Worm (Caenorhabditis elegans) whole organism, young adult: Measurements from ENCODE around the gene Y75B8A.7.

Experiments
- B0019.2 ChIP-seq: fragments of 200-800 bp; sonication (Bioruptor generic); conservative IDR thresholded peaks from 2 replicates; pipeline ENCODE4 v1.3.6; 2022; ENCODE audit warnings: missing genetic modification reagents, missing genetic modification characterization, missing compliant biosample characterization
- F39B2.1 ChIP-seq: fragments of 200-800 bp; sonication (Bioruptor generic); IDR thresholded peaks from 2 replicates; pipeline ENCODE4 v1.3.6; 2022; ENCODE audit warnings: missing genetic modification reagents, missing genetic modification characterization, missing compliant biosample characterization
- F49E8.2 ChIP-seq: sonication (generic microtip); optimal IDR thresholded peaks from 3 replicates; lab custom pipeline; 2017; ENCODE audit warnings: missing genetic modification characterization, mild to moderate bottlenecking, missing compliant biosample characterization, antibody characterized with exemption, moderate library complexity; ENCODE audit not compliant: insufficient read depth
- F52B5.7 ChIP-seq: sonication (generic microtip); optimal IDR thresholded peaks from 2 replicates; lab custom pipeline; 2016; ENCODE audit warnings: mild to moderate bottlenecking, missing genetic modification characterization, missing compliant biosample characterization
- T07F8.4 ChIP-seq: sonication (generic microtip); optimal IDR thresholded peaks from 2 replicates; lab custom pipeline; 2016; ENCODE audit warnings: mild to moderate bottlenecking, missing genetic modification characterization, moderate library complexity, missing compliant biosample characterization
- Y53G8AR.9 ChIP-seq: fragments of 200-800 bp; sonication (Bioruptor generic); conservative IDR thresholded peaks from 2 replicates; pipeline ENCODE4 v1.3.6; 2022; ENCODE audit warnings: missing genetic modification reagents, missing genetic modification characterization, missing compliant biosample characterization
- Y79H2A.3 ChIP-seq: fragments of 200-800 bp; sonication (Bioruptor generic); conservative IDR thresholded peaks from 2 replicates; pipeline ENCODE4 v1.3.6; 2022; ENCODE audit warnings: missing genetic modification reagents, missing genetic modification characterization, missing compliant biosample characterization
- Y95B8A.8 ChIP-seq: fragments of 200-800 bp; sonication (Bioruptor generic); IDR thresholded peaks from 2 replicates; pipeline ENCODE4 v1.3.6; 2022; ENCODE audit warnings: missing genetic modification reagents, missing genetic modification characterization, missing compliant biosample characterization
- akir-1 ChIP-seq: fragments of 200-800 bp; sonication (Bioruptor generic); optimal IDR thresholded peaks from 2 replicates; lab custom pipeline; 2018; ENCODE audit warnings: mild to moderate bottlenecking, missing genetic modification characterization, moderate library complexity, missing compliant biosample characterization
- ama-1 ChIP-seq, 3 experiments: fragments of 150-350 bp in 1 of 3; sonication (generic microtip) in 2 of 3; optimal IDR thresholded peaks; 2 replicates each; lab custom pipeline; 2014 to 2018; ENCODE audit warnings: missing biosample characterization in 2 of 3, missing genetic modification characterization in 2 of 3, missing genetic modification reagents in 2 of 3
- aptf-3 ChIP-seq: fragments of 200-800 bp; sonication (Bioruptor generic); IDR thresholded peaks from 2 replicates; pipeline ENCODE4 v1.3.6; 2022; ENCODE audit warnings: missing genetic modification characterization, missing compliant biosample characterization
- cebp-1 ChIP-seq, 2 experiments: fragments of 200-800 bp in 1 of 2; sonication (Bioruptor generic) in 1 of 2; sonication (generic microtip) in 1 of 2; IDR thresholded peaks in 1 of 2; optimal IDR thresholded peaks in 1 of 2; 2 replicates each; pipeline versions ENCODE4 v1.3.6 to Lab custom; 2017 to 2022; ENCODE audit warnings: missing compliant biosample characterization in 2 of 2, missing genetic modification characterization in 2 of 2, mild to moderate bottlenecking in 1 of 2, missing genetic modification reagents in 1 of 2, moderate library complexity in 1 of 2
- ceh-79 ChIP-seq: sonication (generic microtip); optimal IDR thresholded peaks from 2 replicates; lab custom pipeline; 2017; ENCODE audit warnings: mild to moderate bottlenecking, missing genetic modification characterization, missing compliant biosample characterization
- ceh-91 ChIP-seq: fragments of 200-800 bp; sonication (Bioruptor generic); IDR thresholded peaks from 2 replicates; pipeline ENCODE4 v1.3.6; 2022; ENCODE audit warnings: missing genetic modification reagents, missing genetic modification characterization, missing compliant biosample characterization
- die-1 ChIP-seq: sonication (generic microtip); optimal IDR thresholded peaks from 2 replicates; lab custom pipeline; 2016; ENCODE audit warnings: missing genotype, mild to moderate bottlenecking, missing genetic modification characterization, missing compliant biosample characterization
- dox-1 ChIP-seq: fragments of 200-800 bp; sonication (Bioruptor generic); IDR thresholded peaks from 2 replicates; pipeline ENCODE4 v1.3.6; 2022; ENCODE audit warnings: missing genetic modification reagents, missing genetic modification characterization, missing compliant biosample characterization
- egrh-3 ChIP-seq: fragments of 200-800 bp; sonication (Bioruptor generic); IDR thresholded peaks from 2 replicates; pipeline ENCODE4 v1.3.6; 2022; ENCODE audit warnings: missing genetic modification reagents, missing genetic modification characterization, missing compliant biosample characterization
- ets-4 ChIP-seq: fragments of 200-800 bp; sonication (Bioruptor generic); optimal IDR thresholded peaks from 2 replicates; lab custom pipeline; 2018; ENCODE audit warnings: mild to moderate bottlenecking, missing genetic modification characterization, missing compliant biosample characterization
- hlh-12 ChIP-seq: sonication (generic microtip); optimal IDR thresholded peaks from 2 replicates; lab custom pipeline; 2016; ENCODE audit warnings: missing genetic modification characterization, missing compliant biosample characterization
- hlh-26 ChIP-seq: fragments of 200-800 bp; sonication (Bioruptor generic); conservative IDR thresholded peaks from 2 replicates; pipeline ENCODE4 v1.3.6; 2022; ENCODE audit warnings: missing genetic modification reagents, missing genetic modification characterization, missing compliant biosample characterization
- hsf-1 ChIP-seq: fragments of 200-800 bp; sonication (Bioruptor generic); IDR thresholded peaks from 2 replicates; pipeline ENCODE4 v1.3.6; 2022; ENCODE audit warnings: missing genetic modification reagents, missing genetic modification characterization, missing compliant biosample characterization
- lag-1 ChIP-seq: fragments of 200-800 bp; sonication (Bioruptor generic); IDR thresholded peaks from 2 replicates; pipeline ENCODE4 v1.3.6; 2022; ENCODE audit warnings: missing genetic modification reagents, missing genetic modification characterization, missing compliant biosample characterization
- lsy-27 ChIP-seq: sonication (generic microtip); optimal IDR thresholded peaks from 2 replicates; lab custom pipeline; 2017; ENCODE audit warnings: missing genetic modification characterization, mild to moderate bottlenecking, missing compliant biosample characterization, antibody characterized with exemption, missing genotype, borderline replicate concordance; ENCODE audit not compliant: insufficient read depth
- madf-3 ChIP-seq: fragments of 200-800 bp; sonication (Bioruptor generic); IDR thresholded peaks from 2 replicates; pipeline ENCODE4 v1.3.6; 2022; ENCODE audit warnings: missing genetic modification reagents, missing genetic modification characterization, missing compliant biosample characterization
- madf-6 ChIP-seq: fragments of 200-800 bp; sonication (Bioruptor generic); IDR thresholded peaks from 2 replicates; pipeline ENCODE4 v1.3.6; 2022; ENCODE audit warnings: missing genetic modification reagents, missing genetic modification characterization, missing compliant biosample characterization
- mel-28 ChIP-seq: sonication (generic microtip); optimal IDR thresholded peaks from 2 replicates; lab custom pipeline; 2016; ENCODE audit warnings: borderline replicate concordance, mild to moderate bottlenecking, missing genetic modification characterization, missing compliant biosample characterization
- mxl-1 ChIP-seq: sonication (generic microtip); optimal IDR thresholded peaks from 2 replicates; lab custom pipeline; 2016; ENCODE audit warnings: missing genetic modification characterization, missing compliant biosample characterization
- nfya-2 ChIP-seq: fragments of 200-800 bp; sonication (Bioruptor generic); IDR thresholded peaks from 2 replicates; pipeline ENCODE4 v1.3.6; 2022; ENCODE audit warnings: missing genetic modification reagents, missing genetic modification characterization, missing compliant biosample characterization
- nfyb-1 ChIP-seq: fragments of 200-800 bp; sonication (Bioruptor generic); IDR thresholded peaks from 2 replicates; pipeline ENCODE4 v1.3.6; 2022; ENCODE audit warnings: missing genetic modification reagents, missing genetic modification characterization, missing compliant biosample characterization
- nhr-90 ChIP-seq: sonication (generic microtip); optimal IDR thresholded peaks from 2 replicates; lab custom pipeline; 2016; ENCODE audit warnings: missing genotype, mild to moderate bottlenecking, missing genetic modification characterization, missing compliant biosample characterization
- rcor-1 ChIP-seq: fragments of 200-800 bp; sonication (Bioruptor generic); IDR thresholded peaks from 2 replicates; pipeline ENCODE4 v1.3.6; 2022; ENCODE audit warnings: missing genetic modification reagents, missing genetic modification characterization, missing compliant biosample characterization
- rec-8 ChIP-seq, 2 experiments: sonication (generic microtip); optimal IDR thresholded peaks; 2 replicates each; lab custom pipeline; 2016; ENCODE audit warnings: mild to moderate bottlenecking in 2 of 2, missing genetic modification characterization in 2 of 2, missing genetic modification reagents in 2 of 2, missing genotype in 2 of 2, missing biosample characterization in 1 of 2, missing compliant biosample characterization in 1 of 2, moderate library complexity in 1 of 2
- repo-1 ChIP-seq: sonication (generic microtip); optimal IDR thresholded peaks from 2 replicates; lab custom pipeline; 2017; ENCODE audit warnings: mild to moderate bottlenecking, missing genetic modification characterization, missing compliant biosample characterization
- snpc-1.3 ChIP-seq: sonication (generic microtip); optimal IDR thresholded peaks from 2 replicates; lab custom pipeline; 2017; ENCODE audit warnings: missing genetic modification characterization, mild to moderate bottlenecking, missing compliant biosample characterization, antibody characterized with exemption, moderate library complexity, missing genotype, missing genetic modification reagents; ENCODE audit not compliant: insufficient read depth
- somi-1 ChIP-seq: fragments of 200-800 bp; sonication (Bioruptor generic); optimal IDR thresholded peaks from 2 replicates; lab custom pipeline; 2018; ENCODE audit warnings: mild to moderate bottlenecking, missing genetic modification characterization, missing compliant biosample characterization
- tbx-9 ChIP-seq: sonication (generic microtip); optimal IDR thresholded peaks from 2 replicates; lab custom pipeline; 2016; ENCODE audit warnings: borderline replicate concordance, missing genetic modification characterization, inconsistent platforms, missing compliant biosample characterization
- unc-62 ChIP-seq: fragments of 150-350 bp; optimal IDR thresholded peaks from 2 replicates; lab custom pipeline; 2014; ENCODE audit warnings: missing biosample characterization, missing genetic modification reagents, missing genetic modification characterization
- zfh-2 ChIP-seq: fragments of 200-800 bp; sonication (Bioruptor generic); conservative IDR thresholded peaks from 2 replicates; pipeline ENCODE4 v1.3.6; 2022; ENCODE audit warnings: missing genetic modification reagents, missing genetic modification characterization, missing compliant biosample characterization
- ztf-18 ChIP-seq: sonication (generic microtip); optimal IDR thresholded peaks from 2 replicates; lab custom pipeline; 2016; ENCODE audit warnings: missing genotype, mild to moderate bottlenecking, missing genetic modification characterization, missing compliant biosample characterization
- ztf-25 ChIP-seq: fragments of 200-800 bp; sonication (Bioruptor generic); IDR thresholded peaks from 2 replicates; pipeline ENCODE4 v1.3.6; 2022; ENCODE audit warnings: missing genetic modification reagents, missing genetic modification characterization, missing compliant biosample characterization

The Y75B8A.7 gene

ce11 chrIII:12160929-12161328 is 8.2 kb downstream of the Y75B8A.7 start:
- TF ChIP-seq lsy-27 (tag; lab: Kevin White, UChicago): no peak
- TF ChIP-seq ceh-79 (tag; lab: Kevin White, UChicago): no peak
- no peak for TF ChIP-seq ztf-25 (GFP tag; lab: Robert Waterston, UW)
- no peak for TF ChIP-seq repo-1
- TF ChIP-seq nfyb-1 (GFP tag; lab: Robert Waterston, UW): 0 out of 2 replicates have a peak, but pooled peaks have one; percentile 21
- TF ChIP-seq F52B5.7 (tag; lab: Kevin White, UChicago): no peak
- TF ChIP-seq F39B2.1 (GFP tag; lab: Robert Waterston, UW): no peak
- no peak for TF ChIP-seq unc-62 (GFP tag; lab: Kevin White, UChicago)
- TF ChIP-seq hlh-12: no peak
- no peak for TF ChIP-seq ceh-91 (GFP tag; lab: Robert Waterston, UW)
- no peak for TF ChIP-seq Y53G8AR.9
- TF ChIP-seq hsf-1 (GFP tag; lab: Robert Waterston, UW): no peak
- TF ChIP-seq die-1 (tag; lab: Kevin White, UChicago): no peak
- no peak for TF ChIP-seq ztf-18 (tag; lab: Kevin White, UChicago)
- no peak for TF ChIP-seq madf-6 (GFP tag; lab: Robert Waterston, UW)
- TF ChIP-seq zfh-2 (GFP tag; lab: Robert Waterston, UW): 0 out of 2 replicates have a peak, but pooled peaks have one; percentile 40
- no peak for TF ChIP-seq mxl-1
- TF ChIP-seq Y95B8A.8 (GFP tag; lab: Robert Waterston, UW): 0 out of 2 replicates have a peak, but pooled peaks have one; percentile 26
- 0 out of 2 replicates have a peak, but pooled peaks have one; percentile 54 for TF ChIP-seq nfya-2 (GFP tag; lab: Robert Waterston, UW)

ce11 chrIII:12164414-12164813 is 11.7 kb downstream of the Y75B8A.7 start:
- TF ChIP-seq nfyb-1 (GFP tag; lab: Robert Waterston, UW) (peak; percentile 51; the same call in 1 of the 2 replicates), tbx-9 (tag; lab: Kevin White, UChicago) (no peak)

DNA sequence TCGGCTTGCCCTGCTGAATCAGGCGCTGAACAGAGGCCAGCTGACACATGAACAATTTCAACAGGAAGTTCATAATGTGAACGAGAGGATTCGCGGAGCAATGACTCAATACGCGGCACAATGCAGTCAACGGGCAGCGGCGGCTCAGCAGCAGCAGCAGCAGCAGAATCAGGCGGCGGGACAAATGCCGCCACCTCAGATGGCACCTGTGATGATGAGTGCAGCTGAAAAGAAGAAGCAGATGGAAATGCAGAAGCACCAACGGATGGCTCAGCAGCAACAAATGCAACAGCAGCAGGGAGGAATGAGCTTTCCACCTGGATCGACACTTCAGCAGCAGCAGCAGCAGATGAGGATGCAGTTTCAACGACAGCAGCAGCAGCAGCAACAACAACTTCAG is 12.6 kb downstream of the Y75B8A.7 start:
- TF ChIP-seq T07F8.4 (tag; lab: Kevin White, UChicago) (no peak), B0019.2 (no peak), aptf-3 (GFP tag; lab: Robert Waterston, UW) (no peak), egrh-3 (GFP tag; lab: Robert Waterston, UW) (peak; percentile 73), cebp-1 (GFP tag; IDR thresholded peaks at IDR 0.05; lab: Robert Waterston, UW) (no peak), cebp-1 (tag; optimal IDR thresholded peaks at IDR 0.05; lab: Kevin White, UChicago) (no peak), rec-8 (tag; optimal IDR thresholded peaks at IDR 0.05; lab: Kevin White, UChicago) (no peak), somi-1 (GFP tag; lab: Kevin White, UChicago) (no peak), F49E8.2 (tag; lab: Kevin White, UChicago) (no peak), hlh-26 (GFP tag; lab: Robert Waterston, UW) (no peak), ama-1 (optimal IDR thresholded peaks at IDR 0.05; lab: Kevin White, UChicago) (no peak), ama-1 (GFP tag; optimal IDR thresholded peaks at IDR 0.05; lab: Kevin White, UChicago) (no peak), akir-1 (no peak), madf-3 (no peak), zfh-2 (GFP tag; lab: Robert Waterston, UW) (peak; percentile 80), F52B5.7 (tag; lab: Kevin White, UChicago) (peak; percentile 27), lag-1 (no peak), Y79H2A.3 (no peak), mel-28 (tag; lab: Kevin White, UChicago) (no peak), nhr-90 (tag; lab: Kevin White, UChicago) (no peak), F39B2.1 (GFP tag; lab: Robert Waterston, UW) (no peak), ets-4 (no peak), rcor-1 (no peak), hlh-12 (no peak), dox-1 (GFP tag; lab: Robert Waterston, UW) (0 out of 2 replicates have a peak, but pooled peaks have one; percentile 26), snpc-1.3 (tag; lab: Kevin White, UChicago) (no peak)
